Fruit fly (Drosophila melanogaster): Measurements from ENCODE around the gene CG18675.

The CG18675 gene

dm6 chr3L:4167353-4167842, 6.3 kb upstream of the CG18675 start, which contains the start of gene mas:
Gene mas (minus strand): TSS chr3L:4167464.
- TF ChIP-seq Blimp-1 (GFP tag; optimal IDR thresholded peaks at IDR 0.05) = peak; percentile 13
- TF ChIP-seq CG8319 (GFP tag; optimal IDR thresholded peaks at IDR 0.05) = no peak
- no peak for TF ChIP-seq fd85E (GFP tag; optimal IDR thresholded peaks at IDR 0.05)
- TF ChIP-seq CG31627 (GFP tag; optimal IDR thresholded peaks at IDR 0.05) = no peak
- no peak for TF ChIP-seq pdm3 (GFP tag; optimal IDR thresholded peaks at IDR 0.05)
- TF ChIP-seq Hr38 (GFP tag; optimal IDR thresholded peaks at IDR 0.05) = no peak
- peak; percentile 15 for TF ChIP-seq Met (GFP tag; optimal IDR thresholded peaks at IDR 0.05)
- TF ChIP-seq svp (GFP tag) = no peak
- TF ChIP-seq acj6 (GFP tag; optimal IDR thresholded peaks at IDR 0.05) = no peak
- no peak for TF ChIP-seq achi (GFP tag; optimal IDR thresholded peaks at IDR 0.05)
- TF ChIP-seq Ets96B (tag; optimal IDR thresholded peaks at IDR 0.05) = no peak
- TF ChIP-seq Ets21C (GFP tag; optimal IDR thresholded peaks at IDR 0.05) = no peak
- TF ChIP-seq Eip78C (GFP tag) = peak; percentile 5
- TF ChIP-seq CG6808 (GFP tag; optimal IDR thresholded peaks at IDR 0.05) = no peak
- no peak for TF ChIP-seq dac (GFP tag; optimal IDR thresholded peaks at IDR 0.05)
- no peak for TF ChIP-seq ss (GFP tag; optimal IDR thresholded peaks at IDR 0.05)
- no peak for TF ChIP-seq CG16779 (tag; optimal IDR thresholded peaks at IDR 0.05)
- no peak for TF ChIP-seq Lpt (GFP tag; optimal IDR thresholded peaks at IDR 0.05)
- TF ChIP-seq Hr39 (GFP tag; optimal IDR thresholded peaks at IDR 0.05) = no peak
- no peak for TF ChIP-seq Hr4 (GFP tag; optimal IDR thresholded peaks at IDR 0.05)
- TF ChIP-seq Smox (GFP tag; optimal IDR thresholded peaks at IDR 0.05) = no peak
- no peak for TF ChIP-seq cyc (GFP tag; optimal IDR thresholded peaks at IDR 0.05)
- no peak for TF ChIP-seq CG9139 (GFP tag; optimal IDR thresholded peaks at IDR 0.05)
- TF ChIP-seq CG3919 (GFP tag; optimal IDR thresholded peaks at IDR 0.05) = no peak
- peak; percentile 31 for TF ChIP-seq vri (GFP tag; optimal IDR thresholded peaks at IDR 0.05)
- TF ChIP-seq OdsH (GFP tag; optimal IDR thresholded peaks at IDR 0.05) = no peak
- TF ChIP-seq Eip75B (GFP tag; optimal IDR thresholded peaks at IDR 0.05) = no peak
- TF ChIP-seq esn (GFP tag; optimal IDR thresholded peaks at IDR 0.05) = no peak
- no peak for TF ChIP-seq spab (GFP tag; optimal IDR thresholded peaks at IDR 0.05)
- no peak for TF ChIP-seq lz (GFP tag; optimal IDR thresholded peaks at IDR 0.05)
- TF ChIP-seq CG8119 (GFP tag; IDR thresholded peaks at IDR 0.05) = no peak
- TF ChIP-seq fd59A (GFP tag; optimal IDR thresholded peaks at IDR 0.05) = no peak
- TF ChIP-seq salr (GFP tag; optimal IDR thresholded peaks at IDR 0.05) = no peak
- TF ChIP-seq CG1621 (tag; optimal IDR thresholded peaks at IDR 0.05) = peak; percentile 10
- no peak for TF ChIP-seq CG6792 (GFP tag; optimal IDR thresholded peaks at IDR 0.05)
- no peak for TF ChIP-seq CG34406 (GFP tag; optimal IDR thresholded peaks at IDR 0.05)
- no peak for TF ChIP-seq net (GFP tag; optimal IDR thresholded peaks at IDR 0.05)
- TF ChIP-seq Gug (GFP tag; IDR thresholded peaks at IDR 0.05) = no peak
- no peak for TF ChIP-seq CG10669 (GFP tag; optimal IDR thresholded peaks at IDR 0.05)
- no peak for TF ChIP-seq CG6163 (GFP tag; IDR thresholded peaks at IDR 0.05)
- no peak for TF ChIP-seq CG3032 (tag; optimal IDR thresholded peaks at IDR 0.05)
- TF ChIP-seq CG10631 (GFP tag; optimal IDR thresholded peaks at IDR 0.05) = peak; percentile 14
- peak; percentile 59 for TF ChIP-seq CG6854 (GFP tag; optimal IDR thresholded peaks at IDR 0.05)
- peak; percentile 44 for TF ChIP-seq Sox102F (GFP tag; optimal IDR thresholded peaks at IDR 0.05)
